Fruit fly (Drosophila melanogaster) whole organism, embryonic: ENCODE measurements around the gene SMC6.

Experiments used
- CG10147 ChIP-seq: fragments of 200-800 bp; sonication (Bioruptor generic); optimal IDR thresholded peaks from 2 replicates; lab custom pipeline; 2019; ENCODE audit warnings: missing biosample characterization, mild to moderate bottlenecking, missing genetic modification characterization, moderate library complexity
- CG10431 ChIP-seq: fragments of 200-800 bp; sonication (Bioruptor generic); optimal IDR thresholded peaks from 3 replicates; lab custom pipeline; 2018; ENCODE audit warnings: missing biosample characterization, mild to moderate bottlenecking, missing genetic modification characterization
- CG10654 ChIP-seq: fragments of 200-800 bp; sonication (Bioruptor generic); optimal IDR thresholded peaks from 2 replicates; lab custom pipeline; 2016; ENCODE audit warnings: missing biosample characterization, missing genetic modification characterization
- CG11093 ChIP-seq: fragments of 200-800 bp; sonication (Bioruptor generic); IDR thresholded peaks from 3 replicates; pipeline ENCODE4 v1.3.6; 2022; ENCODE audit warnings: missing biosample characterization, missing genetic modification characterization
- CG13624 ChIP-seq: fragments of 200-800 bp; sonication (Bioruptor generic); optimal IDR thresholded peaks from 2 replicates; lab custom pipeline; 2016; ENCODE audit warnings: missing biosample characterization, missing genetic modification characterization
- CG14860 ChIP-seq: fragments of 200-800 bp; sonication (Bioruptor generic); IDR thresholded peaks from 3 replicates; pipeline ENCODE4 v1.3.6; 2022; ENCODE audit warnings: missing biosample characterization, missing genetic modification characterization; ENCODE audit not compliant: partially characterized antibody
- CG17328 ChIP-seq: fragments of 200-800 bp; sonication (Bioruptor generic); IDR thresholded peaks from 2 replicates; pipeline ENCODE4 v1.3.6; 2022; ENCODE audit warnings: missing biosample characterization, missing genetic modification characterization
- CG2120 ChIP-seq: fragments of 200-800 bp; sonication (Bioruptor generic); optimal IDR thresholded peaks from 3 replicates; lab custom pipeline; 2016; ENCODE audit warnings: missing biosample characterization, missing genetic modification characterization
- CG5245 ChIP-seq: fragments of 200-800 bp; sonication (Bioruptor generic); optimal IDR thresholded peaks from 3 replicates; lab custom pipeline; 2016; ENCODE audit warnings: missing biosample characterization, missing genetic modification characterization
- CG8388 ChIP-seq: fragments of 200-800 bp; sonication (Bioruptor generic); optimal IDR thresholded peaks from 2 replicates; lab custom pipeline; 2019; ENCODE audit warnings: missing biosample characterization, mild to moderate bottlenecking, missing genetic modification characterization, moderate library complexity
- CG9437 ChIP-seq: fragments of 200-800 bp; sonication (Bioruptor generic); optimal IDR thresholded peaks from 2 replicates; lab custom pipeline; 2018; ENCODE audit warnings: missing biosample characterization, mild to moderate bottlenecking, missing genetic modification characterization
- CG9797 ChIP-seq: fragments of 200-800 bp; sonication (Bioruptor generic); optimal IDR thresholded peaks from 3 replicates; lab custom pipeline; 2018; ENCODE audit warnings: missing biosample characterization, mild to moderate bottlenecking, missing genetic modification characterization
- CG9932 ChIP-seq: fragments of 200-800 bp; sonication (Bioruptor generic); IDR thresholded peaks from 2 replicates; pipeline ENCODE4 v1.3.6; 2022; ENCODE audit warnings: missing biosample characterization, missing genetic modification characterization
- CkIIα-i1 ChIP-seq: fragments of 200-800 bp; sonication (Bioruptor generic); IDR thresholded peaks from 2 replicates; pipeline ENCODE4 v1.3.6; 2022; ENCODE audit warnings: missing biosample characterization, missing genetic modification characterization
- CoRest ChIP-seq: fragments of 200-800 bp; sonication (Bioruptor generic); optimal IDR thresholded peaks from 3 replicates; lab custom pipeline; 2018; ENCODE audit warnings: missing biosample characterization, mild to moderate bottlenecking, missing genetic modification characterization, moderate library complexity
- Deaf1 ChIP-seq: fragments of 200-800 bp; optimal IDR thresholded peaks from 3 replicates; lab custom pipeline; 2019; ENCODE audit warnings: missing biosample characterization, mild to moderate bottlenecking, missing genetic modification characterization, moderate library complexity
- Dref ChIP-seq: fragments of 200-800 bp; sonication (Bioruptor generic); IDR thresholded peaks from 2 replicates; pipeline ENCODE4 v1.3.6; 2022; ENCODE audit warnings: missing biosample characterization, missing genetic modification characterization
- ERR ChIP-seq: fragments of 200-800 bp; sonication (Bioruptor generic); optimal IDR thresholded peaks from 2 replicates; lab custom pipeline; 2016; ENCODE audit warnings: missing biosample characterization, missing genetic modification characterization
- Elba2 ChIP-seq: fragments of 200-800 bp; sonication (Bioruptor generic); optimal IDR thresholded peaks from 3 replicates; lab custom pipeline; 2016; ENCODE audit warnings: missing biosample characterization, missing genetic modification characterization
- Ets97D ChIP-seq: fragments of 200-800 bp; sonication (Bioruptor generic); optimal IDR thresholded peaks from 3 replicates; lab custom pipeline; 2016; ENCODE audit warnings: missing biosample characterization, missing genetic modification characterization
- HLH4C ChIP-seq: fragments of 200-800 bp; sonication (Bioruptor generic); IDR thresholded peaks from 3 replicates; pipeline ENCODE4 v1.3.6; 2022; ENCODE audit warnings: missing biosample characterization, missing genetic modification characterization; ENCODE audit not compliant: partially characterized antibody
- HmgD ChIP-seq: fragments of 200-800 bp; sonication (Bioruptor generic); optimal IDR thresholded peaks from 3 replicates; lab custom pipeline; 2016; ENCODE audit warnings: missing biosample characterization, missing genetic modification characterization
- MBD-R2 ChIP-seq: fragments of 200-800 bp; sonication (Bioruptor generic); IDR thresholded peaks from 2 replicates; pipeline ENCODE4 v1.3.6; 2022; ENCODE audit warnings: missing biosample characterization, missing genetic modification characterization
- MESR4 ChIP-seq: fragments of 200-800 bp; sonication (Bioruptor generic); optimal IDR thresholded peaks from 2 replicates; lab custom pipeline; 2018; ENCODE audit warnings: missing biosample characterization, mild to moderate bottlenecking, missing genetic modification characterization, moderate library complexity
- Meics ChIP-seq: fragments of 200-800 bp; sonication (Bioruptor generic); optimal IDR thresholded peaks from 2 replicates; lab custom pipeline; 2017; ENCODE audit warnings: missing biosample characterization, mild to moderate bottlenecking, missing genetic modification characterization
- TFAM ChIP-seq: fragments of 200-800 bp; sonication (Bioruptor generic); optimal IDR thresholded peaks from 2 replicates; lab custom pipeline; 2017; ENCODE audit warnings: missing biosample characterization, missing genetic modification characterization, inconsistent platforms
- Taf1 ChIP-seq: fragments of 200-800 bp; sonication (Bioruptor generic); IDR thresholded peaks from 2 replicates; pipeline ENCODE4 v1.3.6; 2022; ENCODE audit warnings: missing biosample characterization, missing genetic modification characterization
- Xrp1 ChIP-seq: fragments of 200-800 bp; sonication (Bioruptor generic); IDR thresholded peaks from 2 replicates; pipeline ENCODE4 v1.3.6; 2022; ENCODE audit warnings: missing biosample characterization, missing genetic modification characterization
- abd-A ChIP-seq: fragments of 200-800 bp; sonication (Bioruptor generic); optimal IDR thresholded peaks from 3 replicates; lab custom pipeline; 2019; ENCODE audit warnings: missing biosample characterization, mild to moderate bottlenecking, missing genetic modification characterization, moderate library complexity
- bsh ChIP-seq, 2 experiments: fragments of 200-800 bp; sonication (Bioruptor generic); optimal IDR thresholded peaks; 2 replicates each; lab custom pipeline; 2017 to 2018; ENCODE audit warnings: mild to moderate bottlenecking in 2 of 2, missing biosample characterization in 2 of 2, missing genetic modification characterization in 2 of 2, moderate library complexity in 1 of 2
- dysf ChIP-seq: fragments of 200-800 bp; sonication (Bioruptor generic); IDR thresholded peaks from 3 replicates; pipeline ENCODE4 v1.3.6; 2022; ENCODE audit warnings: missing biosample characterization, missing genetic modification characterization
- gsb ChIP-seq: fragments of 200-800 bp; sonication (Bioruptor generic); IDR thresholded peaks from 2 replicates; pipeline ENCODE4 v1.3.6; 2022; ENCODE audit warnings: missing biosample characterization, missing genetic modification characterization
- gsb-n ChIP-seq: fragments of 200-800 bp; sonication (Bioruptor generic); optimal IDR thresholded peaks from 3 replicates; lab custom pipeline; 2018; ENCODE audit warnings: missing biosample characterization, mild to moderate bottlenecking, missing genetic modification characterization
- hbn ChIP-seq: fragments of 200-800 bp; sonication (Bioruptor generic); IDR thresholded peaks from 2 replicates; pipeline ENCODE4 v1.3.6; 2022; ENCODE audit warnings: missing biosample characterization, missing genetic modification characterization; ENCODE audit not compliant: partially characterized antibody
- insv ChIP-seq, 2 experiments: fragments of 200-800 bp; sonication (Bioruptor generic); optimal IDR thresholded peaks; 3 replicates each; lab custom pipeline; 2016 to 2018; ENCODE audit warnings: missing biosample characterization in 2 of 2, missing genetic modification characterization in 2 of 2
- jing ChIP-seq: fragments of 200-800 bp; sonication (Bioruptor generic); optimal IDR thresholded peaks from 2 replicates; lab custom pipeline; 2018; ENCODE audit warnings: missing biosample characterization, mild to moderate bottlenecking, missing genetic modification characterization
- kah ChIP-seq: fragments of 200-800 bp; sonication (Bioruptor generic); optimal IDR thresholded peaks from 2 replicates; lab custom pipeline; 2018; ENCODE audit warnings: missing biosample characterization, mild to moderate bottlenecking, missing genetic modification characterization
- knrl ChIP-seq: fragments of 200-800 bp; sonication (Bioruptor generic); IDR thresholded peaks from 3 replicates; pipeline ENCODE4 v1.3.6; 2022; ENCODE audit warnings: missing biosample characterization, missing genetic modification characterization; ENCODE audit not compliant: partially characterized antibody
- lola ChIP-seq, 3 experiments: fragments of >200 bp in 2 of 3; fragments of 200-800 bp in 1 of 3; sonication (Bioruptor generic) in 1 of 3; optimal IDR thresholded peaks; 2 replicates each; lab custom pipeline; 2017 to 2019; ENCODE audit warnings: missing biosample characterization in 3 of 3, missing genetic modification characterization in 3 of 3, mild to moderate bottlenecking in 1 of 3, moderate library complexity in 1 of 3
- mirr ChIP-seq: fragments of 200-800 bp; sonication (Bioruptor generic); optimal IDR thresholded peaks from 3 replicates; lab custom pipeline; 2018; ENCODE audit warnings: missing biosample characterization, mild to moderate bottlenecking, missing genetic modification characterization
- phol ChIP-seq: fragments of 200-800 bp; sonication (Bioruptor generic); optimal IDR thresholded peaks from 3 replicates; lab custom pipeline; 2018; ENCODE audit warnings: missing biosample characterization, mild to moderate bottlenecking, missing genetic modification characterization, moderate library complexity
- repo ChIP-seq: fragments of 200-800 bp; sonication (Bioruptor generic); optimal IDR thresholded peaks from 2 replicates; lab custom pipeline; 2016; ENCODE audit warnings: missing biosample characterization, missing genetic modification characterization
- run ChIP-seq: fragments of 200-800 bp; sonication (Bioruptor generic); optimal IDR thresholded peaks from 3 replicates; lab custom pipeline; 2018; ENCODE audit warnings: missing biosample characterization, mild to moderate bottlenecking, missing genetic modification characterization
- sc ChIP-seq, 3 experiments: fragments of >200 bp in 2 of 3; fragments of 200-800 bp in 1 of 3; sonication (Bioruptor generic) in 1 of 3; optimal IDR thresholded peaks; 2 replicates in 2 of 3; 3 replicates in 1 of 3; lab custom pipeline; 2017; ENCODE audit warnings: mild to moderate bottlenecking in 1 of 3, missing biosample characterization in 1 of 3, missing genetic modification characterization in 1 of 3, missing genetic modification reagents in 1 of 3
- slbo ChIP-seq: fragments of 200-800 bp; sonication (Bioruptor generic); IDR thresholded peaks from 2 replicates; pipeline ENCODE4 v1.3.6; 2022; ENCODE audit warnings: missing biosample characterization, missing genetic modification characterization
- ssp ChIP-seq: fragments of 200-800 bp; sonication (Bioruptor generic); IDR thresholded peaks from 2 replicates; pipeline ENCODE4 v1.3.6; 2022; ENCODE audit warnings: missing biosample characterization, missing genetic modification characterization
- toy ChIP-seq: fragments of 200-800 bp; sonication (Bioruptor generic); IDR thresholded peaks from 2 replicates; pipeline ENCODE4 v1.3.6; 2022; ENCODE audit warnings: missing biosample characterization, missing genetic modification characterization
- zf30C ChIP-seq: fragments of 200-800 bp; sonication (Bioruptor generic); optimal IDR thresholded peaks from 3 replicates; lab custom pipeline; 2018; ENCODE audit warnings: missing biosample characterization, mild to moderate bottlenecking, missing genetic modification characterization
- zfh2 ChIP-seq: fragments of 200-800 bp; sonication (Bioruptor generic); optimal IDR thresholded peaks from 2 replicates; lab custom pipeline; 2016; ENCODE audit warnings: missing biosample characterization, missing genetic modification characterization

Gene SMC6

dm6 chr3R:24193373-24193879 is at the start of gene SMC6, which contains the start of gene CG6204:
TSS of gene SMC6 (minus strand) at chr3R:24193423.
TSS of gene CG6204 (plus strand) at chr3R:24193832.
- TF ChIP-seq lola (GFP tag; optimal IDR thresholded peaks at IDR 0.05; lab: Kevin White, UChicago) (peak in 1 of 3 experiments; percentile 90), insv (GFP tag; optimal IDR thresholded peaks at IDR 0.05; lab: Kevin White, UChicago) (peak in 1 of 2 experiments; percentile 54), ERR (GFP tag; lab: Kevin White, UChicago) (peak; percentile 64), CG9797 (GFP tag; lab: Kevin White, UChicago) (peak; percentile 64), CG10654 (GFP tag; lab: Kevin White, UChicago) (peak; percentile 88), zf30C (GFP tag; lab: Kevin White, UChicago) (no peak), ssp (GFP tag; lab: Robert Waterston, UW) (peak; percentile 86), zfh2 (GFP tag; lab: Kevin White, UChicago) (peak; percentile 83), CkIIα-i1 (GFP tag; lab: Robert Waterston, UW) (peak; percentile 70; the same call in 1 of the 2 replicates), HLH4C (no peak), Taf1 (peak; percentile 90), CG10431 (GFP tag; lab: Kevin White, UChicago) (peak; percentile 51), run (tag; lab: Kevin White, UChicago) (peak; percentile 92), Dref (GFP tag; lab: Robert Waterston, UW) (peak; percentile 67), CG10147 (GFP tag; lab: Kevin White, UChicago) (peak; percentile 93), TFAM (peak; percentile 62), Xrp1 (GFP tag; lab: Robert Waterston, UW) (peak; percentile 95), CoRest (tag; lab: Kevin White, UChicago) (peak; percentile 98), abd-A (tag; lab: Kevin White, UChicago) (no peak), CG14860 (GFP tag; lab: Robert Waterston, UW) (no peak), bsh (GFP tag; optimal IDR thresholded peaks at IDR 0.05; lab: Kevin White, UChicago) (peak; percentile 72 to 94), MESR4 (GFP tag; lab: Kevin White, UChicago) (no peak), MBD-R2 (GFP tag; lab: Robert Waterston, UW) (peak; percentile 89), CG17328 (GFP tag; lab: Robert Waterston, UW) (peak; percentile 92), CG9437 (GFP tag; lab: Kevin White, UChicago) (peak; percentile 84), hbn (no peak; the same call in 1 of the 2 replicates), knrl (GFP tag; lab: Robert Waterston, UW) (peak; percentile 19; the same call in 1 of the 3 replicates), Ets97D (GFP tag; lab: Kevin White, UChicago) (peak; percentile 52), Elba2 (GFP tag; lab: Kevin White, UChicago) (peak; percentile 71), CG2120 (GFP tag; lab: Kevin White, UChicago) (peak; percentile 96), sc (optimal IDR thresholded peaks at IDR 0.05; lab: Kevin White, UChicago) (no peak), sc (GFP tag; optimal IDR thresholded peaks at IDR 0.05; lab: Kevin White, UChicago) (peak; percentile 78), CG8388 (GFP tag; lab: Kevin White, UChicago) (peak; percentile 92), Deaf1 (no peak), gsb-n (tag; lab: Kevin White, UChicago) (peak; percentile 93), slbo (GFP tag; lab: Robert Waterston, UW) (peak; percentile 97), toy (peak; percentile 87), Meics (GFP tag; lab: Kevin White, UChicago) (peak; percentile 94), CG9932 (peak; percentile 97), CG11093 (GFP tag; lab: Robert Waterston, UW) (peak; percentile 88), repo (GFP tag; lab: Kevin White, UChicago) (peak; percentile 68), CG13624 (peak; percentile 95), phol (tag; lab: Kevin White, UChicago) (peak; percentile 95), HmgD (peak; percentile 39), kah (peak; percentile 79), gsb (GFP tag; lab: Robert Waterston, UW) (peak; percentile 85), CG5245 (peak; percentile 86), dysf (GFP tag; lab: Robert Waterston, UW) (peak; percentile 97), jing (peak; percentile 79), mirr (GFP tag; lab: Kevin White, UChicago) (peak; percentile 83)
